Worm (Caenorhabditis elegans): ENCODE data around the gene C07A9.5.
"Not testable (repeated sequence)": the region's sequence is repeated elsewhere in the genome, so short reads cannot be mapped to it uniquely, and the experiment has no call there.

The C07A9.5 gene

ce11 chrIII:9682729-9683128 lies at the start of gene C07A9.5:
C07A9.5 (minus strand) TSS chrIII:9682829.
- TF ChIP-seq unc-62 (GFP tag; optimal IDR thresholded peaks at IDR 0.05), result not testable (repeated sequence)

- TF ChIP-seq unc-62 (GFP tag; optimal IDR thresholded peaks at IDR 0.05), result no peak
Observed at ce11 chrIII:9731313-9731912, 48.8 kb upstream of the C07A9.5 start.

- no peak for TF ChIP-seq unc-62 (GFP tag; optimal IDR thresholded peaks at IDR 0.05)
Observed at ce11 chrIII:9730407-9730806, 47.8 kb upstream of the C07A9.5 start.

- TF ChIP-seq unc-62 (GFP tag; optimal IDR thresholded peaks at IDR 0.05), result no peak
Observed at ce11 chrIII:9727439-9727838, 44.8 kb upstream of the C07A9.5 start, which contains the start of gene C07A9.12. C07A9.12 (minus strand) TSS chrIII:9727539.

- TF ChIP-seq unc-62 (GFP tag; optimal IDR thresholded peaks at IDR 0.05), result no peak
Observed at ce11 chrIII:9725114-9725513, 42.5 kb upstream of the C07A9.5 start, which contains the start of gene clec-162. clec-162 (minus strand) TSS chrIII:9725214.

ce11 chrIII:9721991-9722390 lies 39.4 kb upstream of the C07A9.5 start:
- no peak for TF ChIP-seq unc-62 (GFP tag; optimal IDR thresholded peaks at IDR 0.05)

ce11 chrIII:9720191-9720590 lies 37.6 kb upstream of the C07A9.5 start, which contains the start of gene ncx-7:
ncx-7 (minus strand) TSS chrIII:9720291.
- no peak for TF ChIP-seq unc-62 (GFP tag; optimal IDR thresholded peaks at IDR 0.05)

- TF ChIP-seq unc-62 (GFP tag; optimal IDR thresholded peaks at IDR 0.05), result no peak
Observed at ce11 chrIII:9717243-9717642, 34.6 kb upstream of the C07A9.5 start.

ce11 chrIII:9714731-9715130 lies 32.1 kb upstream of the C07A9.5 start:
- TF ChIP-seq unc-62 (GFP tag; optimal IDR thresholded peaks at IDR 0.05), result no peak

ce11 chrIII:9713862-9714261 lies 31.2 kb upstream of the C07A9.5 start, which contains the start of gene ncx-6:
ncx-6 (minus strand) TSS chrIII:9713949.
- no peak for TF ChIP-seq unc-62 (GFP tag; optimal IDR thresholded peaks at IDR 0.05)

ce11 chrIII:9713182-9713581 lies 30.6 kb upstream of the C07A9.5 start:
- TF ChIP-seq unc-62 (GFP tag; optimal IDR thresholded peaks at IDR 0.05), result no peak

- no peak for TF ChIP-seq unc-62 (GFP tag; optimal IDR thresholded peaks at IDR 0.05)
Observed at ce11 chrIII:9711163-9711562, 28.5 kb upstream of the C07A9.5 start.

ce11 chrIII:9705157-9705905 lies 22.7 kb upstream of the C07A9.5 start:
- no peak for TF ChIP-seq unc-62 (GFP tag; optimal IDR thresholded peaks at IDR 0.05)

- no peak for TF ChIP-seq unc-62 (GFP tag; optimal IDR thresholded peaks at IDR 0.05)
Observed at ce11 chrIII:9704606-9704938, 21.9 kb upstream of the C07A9.5 start.

ce11 chrIII:9703747-9704605 lies 21.3 kb upstream of the C07A9.5 start:
- TF ChIP-seq unc-62 (GFP tag; optimal IDR thresholded peaks at IDR 0.05), result no peak

ce11 chrIII:9702665-9703252 lies 20.1 kb upstream of the C07A9.5 start:
- TF ChIP-seq unc-62 (GFP tag; optimal IDR thresholded peaks at IDR 0.05), result no peak
